Worm (Caenorhabditis elegans) whole organism, mixed stage, embryonic: ENCODE results near the gene F35F10.14.

Source experiments
- M03D4.4 ChIP-seq: sonication (generic microtip); optimal IDR thresholded peaks from 2 replicates; lab custom pipeline; 2017; ENCODE audit warnings: mild to moderate bottlenecking, missing genetic modification characterization, missing compliant biosample characterization
- bed-3 ChIP-seq: fragments of 200-800 bp; sonication (Bioruptor generic); optimal IDR thresholded peaks from 3 replicates; lab custom pipeline; 2018; ENCODE audit warnings: mild to moderate bottlenecking, missing genetic modification characterization, moderate library complexity, missing compliant biosample characterization
- blmp-1 ChIP-seq: fragments of 150-350 bp; optimal IDR thresholded peaks from 2 replicates; lab custom pipeline; 2014; ENCODE audit warnings: missing biosample characterization, missing genetic modification characterization
- ceh-43 ChIP-seq: fragments of 200-800 bp; sonication (Bioruptor generic); optimal IDR thresholded peaks from 2 replicates; lab custom pipeline; 2018; ENCODE audit warnings: mild to moderate bottlenecking, missing genetic modification characterization, moderate library complexity, missing compliant biosample characterization
- ceh-83 ChIP-seq: fragments of 200-800 bp; sonication (Bioruptor generic); optimal IDR thresholded peaks from 2 replicates; lab custom pipeline; 2018; ENCODE audit warnings: mild to moderate bottlenecking, missing genetic modification characterization, missing compliant biosample characterization
- ces-1 ChIP-seq: fragments of 150-350 bp; optimal IDR thresholded peaks from 2 replicates; lab custom pipeline; 2014; ENCODE audit warnings: missing biosample characterization, missing genetic modification reagents, missing genetic modification characterization
- cnd-1 ChIP-seq: fragments of 200-800 bp; sonication (Bioruptor generic); optimal IDR thresholded peaks from 2 replicates; lab custom pipeline; 2018; ENCODE audit warnings: mild to moderate bottlenecking, missing genetic modification characterization, missing compliant biosample characterization
- drap-1 ChIP-seq: fragments of 200-800 bp; sonication (Bioruptor generic); optimal IDR thresholded peaks from 3 replicates; lab custom pipeline; 2018; ENCODE audit warnings: mild to moderate bottlenecking, missing genetic modification characterization, missing compliant biosample characterization
- elt-1 ChIP-seq: sonication (generic microtip); optimal IDR thresholded peaks from 2 replicates; lab custom pipeline; 2017; ENCODE audit warnings: missing genetic modification characterization, mild to moderate bottlenecking, missing compliant biosample characterization, antibody characterized with exemption, moderate library complexity, borderline replicate concordance; ENCODE audit not compliant: insufficient read depth
- elt-3 ChIP-seq: fragments of 150-350 bp; optimal IDR thresholded peaks from 2 replicates; lab custom pipeline; 2014; ENCODE audit warnings: missing biosample characterization, missing genetic modification characterization
- flh-1 ChIP-seq: fragments of 200-800 bp; sonication (Bioruptor generic); optimal IDR thresholded peaks from 2 replicates; lab custom pipeline; 2018; ENCODE audit warnings: mild to moderate bottlenecking, missing genetic modification characterization, moderate library complexity, missing compliant biosample characterization
- ham-2 ChIP-seq: fragments of 200-800 bp; sonication (Bioruptor generic); optimal IDR thresholded peaks from 2 replicates; lab custom pipeline; 2018; ENCODE audit warnings: mild to moderate bottlenecking, missing genetic modification characterization, missing compliant biosample characterization
- lin-32 ChIP-seq: fragments of 200-800 bp; sonication (Bioruptor generic); optimal IDR thresholded peaks from 2 replicates; lab custom pipeline; 2018; ENCODE audit warnings: mild to moderate bottlenecking, missing genetic modification characterization, missing compliant biosample characterization
- lsy-2 ChIP-seq: fragments of 150-350 bp; optimal IDR thresholded peaks from 2 replicates; lab custom pipeline; 2014; ENCODE audit warnings: missing biosample characterization, missing genetic modification characterization
- mab-5 ChIP-seq: fragments of 150-350 bp; optimal IDR thresholded peaks from 2 replicates; lab custom pipeline; 2014; ENCODE audit warnings: missing biosample characterization, missing genetic modification characterization
- mls-2 ChIP-seq: sonication (generic microtip); optimal IDR thresholded peaks from 2 replicates; lab custom pipeline; 2016; ENCODE audit warnings: mild to moderate bottlenecking, missing genetic modification characterization, moderate library complexity, missing compliant biosample characterization
- nhr-12 ChIP-seq: fragments of 150-350 bp; optimal IDR thresholded peaks from 2 replicates; lab custom pipeline; 2014; ENCODE audit warnings: missing biosample characterization, missing genetic modification characterization
- nhr-2 ChIP-seq: fragments of 150-350 bp; optimal IDR thresholded peaks from 2 replicates; lab custom pipeline; 2014; ENCODE audit warnings: missing biosample characterization, missing genetic modification characterization
- nhr-237 ChIP-seq: fragments of 150-350 bp; optimal IDR thresholded peaks from 2 replicates; lab custom pipeline; 2014; ENCODE audit warnings: missing biosample characterization, missing genetic modification characterization
- nhr-28 ChIP-seq: fragments of 150-350 bp; optimal IDR thresholded peaks from 2 replicates; lab custom pipeline; 2014; ENCODE audit warnings: missing biosample characterization, missing genetic modification characterization
- nhr-76 ChIP-seq: sonication (generic microtip); optimal IDR thresholded peaks from 2 replicates; lab custom pipeline; 2017; ENCODE audit warnings: missing biosample characterization, missing genetic modification characterization
- pha-4 ChIP-seq: fragments of 150-350 bp; optimal IDR thresholded peaks from 2 replicates; lab custom pipeline; 2018; ENCODE audit warnings: missing biosample characterization, missing genetic modification reagents, missing genetic modification characterization
- sem-2 ChIP-seq: fragments of 200-800 bp; sonication (Bioruptor generic); optimal IDR thresholded peaks from 2 replicates; lab custom pipeline; 2018; ENCODE audit warnings: mild to moderate bottlenecking, missing genetic modification characterization, missing compliant biosample characterization
- snpc-4 ChIP-seq: fragments of 150-350 bp; optimal IDR thresholded peaks from 2 replicates; lab custom pipeline; 2014; ENCODE audit warnings: missing biosample characterization, missing genetic modification characterization
- sptf-1 ChIP-seq: sonication (generic microtip); optimal IDR thresholded peaks from 2 replicates; lab custom pipeline; 2017; ENCODE audit warnings: mild to moderate bottlenecking, missing genetic modification characterization, moderate library complexity, missing compliant biosample characterization
- tbx-8 ChIP-seq: fragments of 200-800 bp; sonication (Bioruptor generic); optimal IDR thresholded peaks from 2 replicates; lab custom pipeline; 2018; ENCODE audit warnings: mild to moderate bottlenecking, missing genetic modification characterization, moderate library complexity, missing compliant biosample characterization
- unc-120 ChIP-seq: sonication (generic microtip); optimal IDR thresholded peaks from 2 replicates; lab custom pipeline; 2017; ENCODE audit warnings: missing genetic modification characterization, missing compliant biosample characterization; ENCODE audit not compliant: poor library complexity, severe bottlenecking
- unc-62 ChIP-seq: fragments of 150-350 bp; optimal IDR thresholded peaks from 2 replicates; lab custom pipeline; 2014; ENCODE audit warnings: missing biosample characterization, missing genetic modification reagents, missing genetic modification characterization
- ztf-11 ChIP-seq: fragments of 150-350 bp; optimal IDR thresholded peaks from 2 replicates; lab custom pipeline; 2014; ENCODE audit warnings: missing biosample characterization, missing genetic modification characterization

The F35F10.14 gene

ce11 chrV:3346434-3347019, 26.6 kb upstream of the F35F10.14 start, which contains the start of gene fbxa-65:
Gene fbxa-65, minus strand, starts transcription at chrV:3346484.
- TF ChIP-seq mab-5 (tag; lab: Kevin White, UChicago) (no peak), blmp-1 (tag; lab: Kevin White, UChicago) (no peak), nhr-76 (no peak), nhr-12 (tag; lab: Kevin White, UChicago) (no peak), M03D4.4 (tag; lab: Kevin White, UChicago) (no peak), ham-2 (no peak), lsy-2 (tag; lab: Kevin White, UChicago) (no peak), ceh-83 (GFP tag; lab: Kevin White, UChicago) (no peak), pha-4 (tag; lab: Kevin White, UChicago) (no peak), elt-1 (tag; lab: Kevin White, UChicago) (no peak), lin-32 (no peak), flh-1 (GFP tag; lab: Kevin White, UChicago) (no peak), elt-3 (tag; lab: Kevin White, UChicago) (no peak), nhr-28 (tag; lab: Kevin White, UChicago) (no peak)

ce11 chrV:3344001-3344400, 24.1 kb upstream of the F35F10.14 start:
- TF ChIP-seq tbx-8 (GFP tag; lab: Kevin White, UChicago) (no peak), elt-3 (tag; lab: Kevin White, UChicago) (no peak), sem-2 (no peak), ceh-43 (no peak), nhr-237 (tag; lab: Kevin White, UChicago) (no peak), nhr-2 (tag; lab: Kevin White, UChicago) (no peak), cnd-1 (tag; lab: Kevin White, UChicago) (no peak), ztf-11 (tag; lab: Kevin White, UChicago) (no peak), unc-120 (tag; lab: Kevin White, UChicago) (no peak), lin-32 (no peak), nhr-76 (no peak), snpc-4 (tag; lab: Kevin White, UChicago) (no peak), ceh-83 (GFP tag; lab: Kevin White, UChicago) (no peak), drap-1 (no peak)
- TF ChIP-seq, all 35 proteins: peak for 0

- no peak for TF ChIP-seq tbx-8 (GFP tag; lab: Kevin White, UChicago)
- TF ChIP-seq ceh-43, result no peak
- TF ChIP-seq mls-2, result no peak
- TF ChIP-seq cnd-1 (tag; lab: Kevin White, UChicago), result no peak
- TF ChIP-seq M03D4.4 (tag; lab: Kevin White, UChicago), result no peak
- TF ChIP-seq unc-62, result no peak
- TF ChIP-seq sptf-1, result no peak
- no peak for TF ChIP-seq lin-32
- no peak for TF ChIP-seq drap-1
- no peak for TF ChIP-seq flh-1 (GFP tag; lab: Kevin White, UChicago)
- TF ChIP-seq sem-2, result no peak
- no peak for TF ChIP-seq mab-5 (tag; lab: Kevin White, UChicago)
- TF ChIP-seq, all 35 proteins: peak for 0
Observed at ce11 chrV:3342504-3342903, 22.6 kb upstream of the F35F10.14 start, which contains the start of gene C17B7.3. Gene C17B7.3, plus strand, starts transcription at chrV:3342804.

- no peak for TF ChIP-seq nhr-76
- no peak for TF ChIP-seq lsy-2 (tag; lab: Kevin White, UChicago)
- no peak for TF ChIP-seq nhr-237 (tag; lab: Kevin White, UChicago)
- no peak for TF ChIP-seq elt-1 (tag; lab: Kevin White, UChicago)
- no peak for TF ChIP-seq unc-62
- no peak for TF ChIP-seq ham-2
- no peak for TF ChIP-seq bed-3 (GFP tag; lab: Kevin White, UChicago)
- TF ChIP-seq snpc-4 (tag; lab: Kevin White, UChicago), result no peak
- TF ChIP-seq mls-2, result no peak
- no peak for TF ChIP-seq ceh-43
- TF ChIP-seq, all 35 proteins: peak for 0
Observed at ce11 chrV:3341906-3342305, 22.0 kb upstream of the F35F10.14 start, which contains the start of gene C17B7.10. Gene C17B7.10, minus strand, starts transcription at chrV:3342006.

- TF ChIP-seq ceh-43 (no peak), nhr-2 (tag; lab: Kevin White, UChicago) (no peak), flh-1 (GFP tag; lab: Kevin White, UChicago) (no peak), lin-32 (no peak), ces-1 (GFP tag; lab: Kevin White, UChicago) (no peak), unc-62 (no peak), bed-3 (GFP tag; lab: Kevin White, UChicago) (no peak)
Observed at ce11 chrV:3339009-3339408, 19.1 kb upstream of the F35F10.14 start, which contains the start of gene C17B7.4. Gene C17B7.4, plus strand, starts transcription at chrV:3339309.
